Worm (Caenorhabditis elegans): ENCODE measurements around the gene ccm-3.

DNA sequence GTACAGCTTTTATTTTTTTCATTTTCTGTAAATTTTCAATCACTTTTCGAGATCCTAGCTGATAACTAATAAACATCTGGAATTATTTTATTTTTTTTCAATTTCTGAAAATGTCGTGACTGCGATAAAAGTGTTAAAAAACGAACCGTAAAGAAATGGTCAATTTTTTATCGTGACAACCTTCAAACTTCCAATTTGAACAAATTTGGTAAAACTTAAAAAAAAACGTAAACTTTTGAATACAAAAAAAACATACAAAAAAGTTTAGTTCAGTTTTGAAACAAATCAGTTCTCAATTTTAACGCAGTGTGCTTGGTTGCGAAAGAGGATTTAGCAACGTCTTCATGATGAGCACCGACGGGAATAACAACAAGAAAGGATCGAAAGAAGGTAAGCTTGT, 35.1 kb downstream of the ccm-3 start, which contains the start of gene C06A1.3:
- no peak for TF ChIP-seq ama-1 (optimal IDR thresholded peaks at IDR 0.05)
- TF ChIP-seq hmbx-1 (tag; optimal IDR thresholded peaks at IDR 0.05): no peak
- TF ChIP-seq flt-1 (GFP tag; IDR thresholded peaks at IDR 0.05): no peak
